Worm (Caenorhabditis elegans): Measurements from ENCODE around the gene coa-3.

The coa-3 gene

ce11 chrII:4581090-4581489 is 21.3 kb downstream of the coa-3 start:
- TF ChIP-seq him-1 (tag; optimal IDR thresholded peaks at IDR 0.05) (no peak), dao-5 (tag; optimal IDR thresholded peaks at IDR 0.05) (no peak), W03F9.2 (tag; optimal IDR thresholded peaks at IDR 0.05) (no peak)

DNA sequence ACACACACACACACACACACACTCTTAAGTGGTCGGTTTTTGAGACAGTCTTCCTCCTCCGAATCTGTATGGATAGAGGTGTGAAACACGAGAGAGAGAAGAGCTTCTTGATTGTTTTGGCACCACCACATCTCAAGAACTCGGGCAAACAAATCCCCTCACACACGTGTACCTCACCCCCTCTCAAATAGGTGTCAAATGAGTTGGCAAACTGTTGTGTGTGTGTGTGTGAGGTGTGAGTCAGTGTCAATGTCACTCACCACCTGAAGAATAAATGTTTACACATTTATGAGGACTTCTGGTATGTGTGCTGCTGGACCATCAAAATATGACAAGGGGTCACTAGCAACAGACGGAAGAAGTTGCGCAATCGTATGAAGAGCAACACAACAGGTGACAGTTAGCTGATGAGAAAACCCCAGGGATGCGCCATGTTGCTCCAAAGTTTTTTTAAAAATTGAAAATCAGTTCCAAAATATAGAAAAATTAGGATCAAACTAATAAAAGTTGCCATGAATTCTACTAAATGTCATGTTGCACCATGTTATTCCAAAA is 22.4 kb downstream of the coa-3 start:
- TF ChIP-seq dao-5 (tag; optimal IDR thresholded peaks at IDR 0.05) (no peak), W03F9.2 (tag; optimal IDR thresholded peaks at IDR 0.05) (no peak), him-1 (tag; optimal IDR thresholded peaks at IDR 0.05) (no peak)

DNA sequence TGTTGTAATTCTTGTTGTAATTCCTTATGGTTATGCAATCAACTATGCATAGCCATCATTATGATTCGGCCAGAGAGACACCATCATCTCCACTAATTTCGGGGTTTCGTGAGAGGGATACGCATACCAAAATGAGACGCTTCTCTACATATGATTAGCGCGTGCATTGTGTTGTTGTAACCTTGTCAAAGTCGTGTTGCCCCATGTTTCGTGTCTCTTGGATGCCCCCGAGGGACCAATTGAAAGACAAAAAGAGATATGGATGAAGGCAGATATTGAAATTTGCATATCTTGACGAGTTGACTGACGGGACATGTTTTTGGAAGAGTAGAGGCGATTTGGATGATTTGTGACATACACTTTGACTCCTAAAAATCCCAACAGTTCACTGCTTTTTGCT is 23.1 kb downstream of the coa-3 start:
- TF ChIP-seq W03F9.2 (tag; optimal IDR thresholded peaks at IDR 0.05) (no peak), him-1 (tag; optimal IDR thresholded peaks at IDR 0.05) (no peak), dao-5 (tag; optimal IDR thresholded peaks at IDR 0.05) (no peak)

- TF ChIP-seq dao-5 (tag; optimal IDR thresholded peaks at IDR 0.05) (no peak), him-1 (tag; optimal IDR thresholded peaks at IDR 0.05) (no peak), W03F9.2 (tag; optimal IDR thresholded peaks at IDR 0.05) (no peak)
These were observed 25.0 kb downstream of the coa-3 start for ce11 chrII:4577391-4577790.

- TF ChIP-seq dao-5 (tag; optimal IDR thresholded peaks at IDR 0.05) (no peak), him-1 (tag; optimal IDR thresholded peaks at IDR 0.05) (no peak), W03F9.2 (tag; optimal IDR thresholded peaks at IDR 0.05) (no peak)
These were observed 26.9 kb downstream of the coa-3 start for ce11 chrII:4575579-4575978.

DNA sequence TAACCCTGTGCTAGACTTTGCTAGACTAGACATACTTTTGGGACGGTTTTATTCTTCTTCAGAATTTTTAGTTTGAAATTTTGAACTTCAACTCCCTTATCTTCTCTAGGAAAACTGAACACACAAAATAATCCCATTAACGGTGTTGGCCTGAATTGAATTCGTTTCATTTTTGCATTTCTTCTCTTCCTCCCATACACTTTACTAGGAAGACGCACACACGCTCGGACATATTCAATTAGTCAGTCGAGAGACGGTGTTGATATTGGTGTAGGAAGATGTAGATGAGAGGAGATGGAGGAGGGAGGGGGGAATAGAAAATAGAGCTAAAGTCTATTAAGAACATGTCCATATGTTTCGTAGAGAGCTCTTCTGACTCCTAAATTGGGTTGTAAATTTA is 27.8 kb downstream of the coa-3 start:
- TF ChIP-seq dao-5 (tag; optimal IDR thresholded peaks at IDR 0.05) (no peak), W03F9.2 (tag; optimal IDR thresholded peaks at IDR 0.05) (no peak), him-1 (tag; optimal IDR thresholded peaks at IDR 0.05) (no peak)

- TF ChIP-seq W03F9.2 (tag; optimal IDR thresholded peaks at IDR 0.05) (no peak), him-1 (tag; optimal IDR thresholded peaks at IDR 0.05) (no peak), dao-5 (tag; optimal IDR thresholded peaks at IDR 0.05) (no peak)
These were observed 29.3 kb downstream of the coa-3 start for ce11 chrII:4573084-4573483.

DNA sequence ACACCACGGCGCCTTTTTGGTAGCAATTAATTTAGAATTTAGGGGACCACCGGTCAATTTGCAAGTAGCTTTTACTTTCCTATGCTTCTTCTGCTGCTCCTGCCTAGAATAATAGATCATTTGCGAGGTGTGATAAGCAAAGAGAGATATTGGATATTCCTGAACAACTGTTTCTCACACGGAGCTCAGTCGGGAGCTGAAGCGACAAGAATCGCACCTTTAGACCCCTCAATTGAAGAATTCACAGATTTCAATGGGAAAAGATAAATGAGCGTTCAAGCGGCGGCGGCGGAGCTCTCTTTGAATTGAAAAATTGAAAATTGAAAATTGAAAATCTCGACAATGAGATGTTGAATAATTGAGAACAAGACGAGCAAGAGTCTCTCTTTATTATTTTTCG is 29.9 kb downstream of the coa-3 start:
- TF ChIP-seq dao-5 (tag; optimal IDR thresholded peaks at IDR 0.05) (no peak), W03F9.2 (tag; optimal IDR thresholded peaks at IDR 0.05) (no peak), him-1 (tag; optimal IDR thresholded peaks at IDR 0.05) (no peak)

DNA sequence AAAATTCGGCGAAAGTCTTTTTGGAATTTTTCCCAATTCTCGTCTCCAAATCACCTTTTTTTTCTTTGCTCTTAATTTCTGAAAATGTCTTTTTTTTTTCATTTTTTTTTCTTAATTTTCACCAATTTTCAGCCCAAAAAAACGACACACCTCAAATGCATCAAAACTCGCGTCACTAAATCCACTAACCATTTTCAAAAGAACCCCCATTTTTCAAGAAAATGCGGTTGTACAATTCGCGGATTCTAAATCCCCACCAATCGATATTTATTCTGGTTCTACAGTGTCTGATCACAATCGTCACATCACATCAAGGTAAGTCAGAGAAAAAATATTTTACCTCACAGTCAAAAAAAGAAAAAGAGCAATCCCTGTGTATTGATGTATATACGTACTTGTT is 30.6 kb downstream of the coa-3 start, which contains the start of gene vab-1:
Gene vab-1, plus strand, starts transcription at position 133 of the 400 bp plus-strand sequence.
- no peak for TF ChIP-seq dao-5 (tag; optimal IDR thresholded peaks at IDR 0.05)
- no peak for TF ChIP-seq W03F9.2 (tag; optimal IDR thresholded peaks at IDR 0.05)
- TF ChIP-seq him-1 (tag; optimal IDR thresholded peaks at IDR 0.05) = no peak

DNA sequence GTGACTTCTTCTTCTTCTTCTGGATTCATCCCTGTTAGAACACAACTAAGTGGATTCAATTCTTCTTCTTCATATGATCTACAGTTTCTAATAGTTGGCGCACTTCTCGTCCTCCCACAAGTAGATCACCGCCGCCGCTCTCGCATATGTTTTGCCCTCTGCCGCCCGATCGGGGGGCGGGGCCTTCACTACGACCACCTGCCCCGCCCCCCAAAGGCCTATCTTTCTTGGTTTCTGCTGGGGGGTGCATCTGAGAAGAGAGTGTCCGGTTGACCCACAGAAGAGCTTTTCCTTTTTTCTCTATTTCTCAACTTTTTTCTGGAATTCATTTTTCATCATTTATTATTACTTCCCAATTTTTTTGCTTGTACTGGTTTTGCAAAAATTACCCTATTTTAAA is 31.3 kb downstream of the coa-3 start:
- no peak for TF ChIP-seq dao-5 (tag; optimal IDR thresholded peaks at IDR 0.05)
- no peak for TF ChIP-seq W03F9.2 (tag; optimal IDR thresholded peaks at IDR 0.05)
- TF ChIP-seq him-1 (tag; optimal IDR thresholded peaks at IDR 0.05) = peak; percentile 16

DNA sequence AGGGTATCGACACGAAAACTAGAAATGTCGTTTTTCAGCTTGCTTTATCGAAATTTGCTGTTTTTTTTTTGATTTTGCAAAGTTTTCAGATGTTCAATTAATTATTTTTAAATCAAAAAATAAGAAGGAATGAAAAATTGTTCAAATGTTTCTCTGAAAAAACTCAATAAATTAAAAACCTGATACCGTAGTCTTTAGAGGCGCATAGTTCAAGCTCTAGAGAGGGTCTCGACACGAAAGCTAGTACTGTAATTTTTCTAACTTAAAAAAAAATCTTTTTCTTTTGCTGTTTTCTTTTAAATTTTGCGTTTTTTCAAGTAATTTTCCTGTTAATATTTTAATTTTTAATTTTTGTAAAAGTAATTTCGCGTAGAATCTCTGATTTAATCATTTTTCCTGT is 36.2 kb downstream of the coa-3 start:
- TF ChIP-seq him-1 (tag; optimal IDR thresholded peaks at IDR 0.05) = no peak
- TF ChIP-seq W03F9.2 (tag; optimal IDR thresholded peaks at IDR 0.05) = no peak
- no peak for TF ChIP-seq dao-5 (tag; optimal IDR thresholded peaks at IDR 0.05)

- TF ChIP-seq W03F9.2 (tag; optimal IDR thresholded peaks at IDR 0.05) (no peak), dao-5 (tag; optimal IDR thresholded peaks at IDR 0.05) (no peak), him-1 (tag; optimal IDR thresholded peaks at IDR 0.05) (no peak)
These were observed 37.2 kb downstream of the coa-3 start for ce11 chrII:4565205-4565604.

- no peak for TF ChIP-seq him-1 (tag; optimal IDR thresholded peaks at IDR 0.05)
- TF ChIP-seq dao-5 (tag; optimal IDR thresholded peaks at IDR 0.05) = no peak
- TF ChIP-seq W03F9.2 (tag; optimal IDR thresholded peaks at IDR 0.05) = no peak
These were observed 39.9 kb downstream of the coa-3 start, which contains the start of gene dao-2 for ce11 chrII:4562503-4563000. TSS of gene dao-2 (plus strand) at chrII:4562950.

DNA sequence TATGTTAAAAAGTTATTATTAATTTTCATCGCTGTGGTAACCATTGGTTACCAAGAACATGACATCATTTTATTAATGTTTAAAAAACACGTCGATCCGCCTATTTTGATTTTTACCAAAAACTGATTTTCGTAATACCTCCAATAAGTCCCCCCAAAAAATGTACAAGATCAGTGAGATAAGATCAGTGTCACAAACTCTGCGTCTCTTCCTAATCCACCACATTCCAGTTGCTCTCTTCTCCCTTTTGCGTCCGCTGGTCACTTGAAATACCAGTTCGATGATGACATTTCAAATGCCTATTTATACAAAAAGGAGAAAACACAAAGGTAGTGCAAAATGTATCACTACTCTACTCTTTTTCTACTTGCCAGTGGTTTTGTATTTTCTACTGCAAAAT is 42.4 kb downstream of the coa-3 start, which contains the start of gene M03A1.8:
Gene M03A1.8, plus strand, starts transcription at position 269 of the 400 bp plus-strand sequence.
- TF ChIP-seq W03F9.2 (tag; optimal IDR thresholded peaks at IDR 0.05) (no peak), dao-5 (tag; optimal IDR thresholded peaks at IDR 0.05) (no peak), him-1 (tag; optimal IDR thresholded peaks at IDR 0.05) (no peak)

- no peak for TF ChIP-seq W03F9.2 (tag; optimal IDR thresholded peaks at IDR 0.05)
- TF ChIP-seq him-1 (tag; optimal IDR thresholded peaks at IDR 0.05) = no peak
- no peak for TF ChIP-seq dao-5 (tag; optimal IDR thresholded peaks at IDR 0.05)
These were observed 44.9 kb downstream of the coa-3 start, which contains the start of gene M03A1.3 for ce11 chrII:4557487-4557886. TSS of gene M03A1.3 (plus strand) at chrII:4557787.
